Worm (Caenorhabditis elegans) whole organism, L2 larva: ENCODE results near the gene F44E5.1.

Experiments used
- C34F6.9 ChIP-seq: fragments of 150-350 bp; optimal IDR thresholded peaks from 2 replicates; lab custom pipeline; 2014; ENCODE audit warnings: missing biosample characterization, missing genetic modification characterization
- F13H6.1 ChIP-seq: sonication (generic microtip); optimal IDR thresholded peaks from 2 replicates; lab custom pipeline; 2016; ENCODE audit warnings: missing genetic modification characterization, missing compliant biosample characterization
- R02D3.7 ChIP-seq: fragments of 150-350 bp; optimal IDR thresholded peaks from 2 replicates; lab custom pipeline; 2014; ENCODE audit warnings: missing biosample characterization, missing genetic modification characterization
- Y55F3AM.14 ChIP-seq: fragments of 200-800 bp; sonication (Bioruptor generic); optimal IDR thresholded peaks from 2 replicates; lab custom pipeline; 2018; ENCODE audit warnings: mild to moderate bottlenecking, missing genetic modification characterization, missing compliant biosample characterization
- ZK546.5 ChIP-seq: sonication (generic microtip); optimal IDR thresholded peaks from 2 replicates; lab custom pipeline; 2017; ENCODE audit warnings: missing biosample characterization, missing genetic modification characterization
- alr-1 ChIP-seq: fragments of 150-350 bp; optimal IDR thresholded peaks from 2 replicates; lab custom pipeline; 2014; ENCODE audit warnings: missing biosample characterization, missing genetic modification characterization
- aly-2 ChIP-seq: fragments of 150-350 bp; optimal IDR thresholded peaks from 2 replicates; lab custom pipeline; 2014; ENCODE audit warnings: missing biosample characterization, missing genetic modification characterization
- ama-1 ChIP-seq: fragments of 150-350 bp; optimal IDR thresholded peaks from 2 replicates; lab custom pipeline; 2018; ENCODE audit warnings: inconsistent platforms
- blmp-1 ChIP-seq: sonication (generic microtip); optimal IDR thresholded peaks from 2 replicates; lab custom pipeline; 2017; ENCODE audit warnings: missing genetic modification characterization, mild to moderate bottlenecking, missing compliant biosample characterization, antibody characterized with exemption, moderate library complexity; ENCODE audit not compliant: insufficient read depth
- ceh-16 ChIP-seq: fragments of 150-350 bp; optimal IDR thresholded peaks from 2 replicates; lab custom pipeline; 2014; ENCODE audit warnings: missing biosample characterization, missing genetic modification characterization
- ceh-82 ChIP-seq: fragments of 150-350 bp; optimal IDR thresholded peaks from 2 replicates; lab custom pipeline; 2014; ENCODE audit warnings: missing biosample characterization, missing genetic modification characterization
- crh-2 ChIP-seq: sonication (generic microtip); optimal IDR thresholded peaks from 2 replicates; lab custom pipeline; 2017; ENCODE audit warnings: missing biosample characterization, missing genetic modification characterization
- dmd-4 ChIP-seq: sonication (generic microtip); optimal IDR thresholded peaks from 2 replicates; lab custom pipeline; 2017; ENCODE audit warnings: missing biosample characterization, missing genetic modification characterization
- egl-27 ChIP-seq: sonication (generic microtip); optimal IDR thresholded peaks from 3 replicates; lab custom pipeline; 2017; ENCODE audit warnings: missing biosample characterization, missing genetic modification reagents, missing genetic modification characterization
- elt-1 ChIP-seq: fragments of 150-350 bp; optimal IDR thresholded peaks from 2 replicates; lab custom pipeline; 2014; ENCODE audit warnings: missing biosample characterization, missing genetic modification characterization
- elt-3 ChIP-seq: sonication (generic microtip); optimal IDR thresholded peaks from 2 replicates; lab custom pipeline; 2017; ENCODE audit warnings: missing biosample characterization, missing genetic modification characterization
- fos-1 ChIP-seq: fragments of 150-350 bp; optimal IDR thresholded peaks from 2 replicates; lab custom pipeline; 2014; ENCODE audit warnings: missing biosample characterization, missing genetic modification characterization
- gmeb-1 ChIP-seq: fragments of 150-350 bp; optimal IDR thresholded peaks from 2 replicates; lab custom pipeline; 2014; ENCODE audit warnings: missing biosample characterization, missing genetic modification characterization
- lin-11 ChIP-seq: fragments of 150-350 bp; sonication (generic microtip); optimal IDR thresholded peaks from 2 replicates; lab custom pipeline; 2014; ENCODE audit warnings: missing biosample characterization, missing genetic modification characterization, inconsistent platforms, mixed read lengths
- lin-13 ChIP-seq: fragments of 150-350 bp; optimal IDR thresholded peaks from 2 replicates; lab custom pipeline; 2014; ENCODE audit warnings: missing biosample characterization, missing genetic modification reagents, missing genetic modification characterization
- lin-39 ChIP-seq: fragments of 150-350 bp; optimal IDR thresholded peaks from 2 replicates; lab custom pipeline; 2014; ENCODE audit warnings: missing biosample characterization, missing genetic modification reagents, missing genetic modification characterization
- lsy-2 ChIP-seq, 2 experiments: fragments of 150-350 bp in 1 of 2; sonication (generic microtip) in 1 of 2; optimal IDR thresholded peaks; 2 replicates each; lab custom pipeline; 2014 to 2017; ENCODE audit warnings: missing biosample characterization in 2 of 2, missing genetic modification characterization in 2 of 2
- mab-5 ChIP-seq: fragments of 150-350 bp; optimal IDR thresholded peaks from 2 replicates; lab custom pipeline; 2014; ENCODE audit warnings: missing biosample characterization, missing genetic modification characterization
- mbf-1 ChIP-seq: sonication (generic microtip); optimal IDR thresholded peaks from 2 replicates; lab custom pipeline; 2017; ENCODE audit warnings: missing biosample characterization, missing genetic modification characterization
- mdl-1 ChIP-seq, 2 experiments: fragments of 150-350 bp in 1 of 2; sonication (generic microtip) in 1 of 2; optimal IDR thresholded peaks; 2 replicates each; lab custom pipeline; 2017; ENCODE audit warnings: missing biosample characterization in 2 of 2, missing genetic modification characterization in 2 of 2
- nhr-10 ChIP-seq: sonication (generic microtip); optimal IDR thresholded peaks from 2 replicates; lab custom pipeline; 2017; ENCODE audit warnings: missing biosample characterization, missing genetic modification characterization
- nhr-11 ChIP-seq: fragments of 150-350 bp; optimal IDR thresholded peaks from 2 replicates; lab custom pipeline; 2014; ENCODE audit warnings: missing biosample characterization, missing genetic modification characterization
- nhr-12 ChIP-seq: fragments of 150-350 bp; optimal IDR thresholded peaks from 2 replicates; lab custom pipeline; 2014; ENCODE audit warnings: missing biosample characterization, missing genetic modification characterization
- nhr-129 ChIP-seq: fragments of 150-350 bp; optimal IDR thresholded peaks from 2 replicates; lab custom pipeline; 2014; ENCODE audit warnings: missing biosample characterization, missing genetic modification characterization
- nhr-21 ChIP-seq: fragments of 150-350 bp; optimal IDR thresholded peaks from 2 replicates; lab custom pipeline; 2014; ENCODE audit warnings: missing biosample characterization, missing genetic modification characterization
- nhr-23 ChIP-seq: fragments of 150-350 bp; optimal IDR thresholded peaks from 2 replicates; lab custom pipeline; 2014; ENCODE audit warnings: missing biosample characterization, missing genetic modification reagents, missing genetic modification characterization
- nhr-237 ChIP-seq: fragments of 150-350 bp; optimal IDR thresholded peaks from 2 replicates; lab custom pipeline; 2014; ENCODE audit warnings: missing biosample characterization, missing genetic modification characterization
- nhr-25 ChIP-seq: fragments of 150-350 bp; sonication (generic microtip); optimal IDR thresholded peaks from 3 replicates; lab custom pipeline; 2014; ENCODE audit warnings: missing biosample characterization, missing genetic modification characterization
- nhr-6 ChIP-seq: fragments of 150-350 bp; optimal IDR thresholded peaks from 2 replicates; lab custom pipeline; 2014; ENCODE audit warnings: missing biosample characterization, missing genetic modification characterization
- nhr-77 ChIP-seq: fragments of 150-350 bp; optimal IDR thresholded peaks from 2 replicates; lab custom pipeline; 2014; ENCODE audit warnings: missing biosample characterization, missing genetic modification characterization
- peb-1 ChIP-seq: fragments of 150-350 bp; optimal IDR thresholded peaks from 2 replicates; lab custom pipeline; 2014; ENCODE audit warnings: missing biosample characterization, missing genetic modification characterization
- sem-4 ChIP-seq: fragments of 150-350 bp; optimal IDR thresholded peaks from 2 replicates; lab custom pipeline; 2014; ENCODE audit warnings: missing biosample characterization, missing genetic modification reagents, missing genetic modification characterization
- skn-1 ChIP-seq: sonication (generic microtip); optimal IDR thresholded peaks from 2 replicates; lab custom pipeline; 2017; ENCODE audit warnings: missing biosample characterization, missing genetic modification characterization
- sma-3 ChIP-seq: sonication (generic microtip); optimal IDR thresholded peaks from 2 replicates; lab custom pipeline; 2016; ENCODE audit warnings: missing genetic modification reagents, missing genetic modification characterization, missing compliant biosample characterization
- sma-9 ChIP-seq, 2 experiments: fragments of 150-350 bp in 1 of 2; sonication (generic microtip) in 1 of 2; optimal IDR thresholded peaks; 2 replicates each; lab custom pipeline; 2014 to 2016; ENCODE audit warnings: missing genetic modification characterization in 2 of 2, mild to moderate bottlenecking in 1 of 2, missing biosample characterization in 1 of 2, missing compliant biosample characterization in 1 of 2, missing genetic modification reagents in 1 of 2, moderate library complexity in 1 of 2
- snpc-4 ChIP-seq: fragments of 150-350 bp; optimal IDR thresholded peaks from 2 replicates; lab custom pipeline; 2014; ENCODE audit warnings: missing biosample characterization, missing genetic modification characterization
- unc-39 ChIP-seq: fragments of 150-350 bp; optimal IDR thresholded peaks from 2 replicates; lab custom pipeline; 2014; ENCODE audit warnings: missing biosample characterization, missing genetic modification characterization
- unc-55 ChIP-seq: fragments of 150-350 bp; sonication (generic microtip); optimal IDR thresholded peaks from 3 replicates; lab custom pipeline; 2014; ENCODE audit warnings: missing biosample characterization, missing genetic modification reagents, missing genetic modification characterization
- unc-62 ChIP-seq: fragments of 150-350 bp; optimal IDR thresholded peaks from 2 replicates; lab custom pipeline; 2014; ENCODE audit warnings: missing biosample characterization, missing genetic modification reagents, missing genetic modification characterization
- zag-1 ChIP-seq: fragments of 150-350 bp; optimal IDR thresholded peaks from 2 replicates; lab custom pipeline; 2014; ENCODE audit warnings: missing biosample characterization, missing genetic modification characterization
- ztf-1 ChIP-seq: fragments of 200-800 bp; sonication (Bioruptor generic); conservative IDR thresholded peaks from 2 replicates; pipeline ENCODE4 v1.3.6; 2022; ENCODE audit warnings: missing genetic modification characterization, missing compliant biosample characterization
- ztf-11 ChIP-seq: sonication (generic microtip); optimal IDR thresholded peaks from 2 replicates; lab custom pipeline; 2017; ENCODE audit warnings: missing biosample characterization, missing genetic modification characterization
- ztf-4 ChIP-seq: fragments of 150-350 bp; optimal IDR thresholded peaks from 2 replicates; lab custom pipeline; 2014; ENCODE audit warnings: missing biosample characterization, missing genetic modification characterization

F44E5.1 gene

ce11 chrII:11733850-11734249 lies 40.5 kb downstream of the F44E5.1 start:
- TF ChIP-seq nhr-11 (tag; lab: Kevin White, UChicago) (no peak), elt-1 (tag; lab: Kevin White, UChicago) (peak; percentile 11)

ce11 chrII:11732513-11732912 lies 41.8 kb downstream of the F44E5.1 start, which contains the start of gene F13D12.8:
Gene F13D12.8 (minus strand): TSS chrII:11732594.
- TF ChIP-seq fos-1 (tag; lab: Kevin White, UChicago) = no peak
- peak; percentile 1 for TF ChIP-seq unc-55 (GFP tag; lab: Kevin White, UChicago)
- TF ChIP-seq snpc-4 (tag; lab: Kevin White, UChicago) = peak; percentile 37
- no peak for TF ChIP-seq lin-11 (tag; lab: Kevin White, UChicago)
- no peak for TF ChIP-seq ceh-82
- TF ChIP-seq lsy-2 (tag; optimal IDR thresholded peaks at IDR 0.05; lab: Kevin White, UChicago) = peak in 1 of 2 experiments; percentile 1
- no peak for TF ChIP-seq C34F6.9 (tag; lab: Kevin White, UChicago)
- no peak for TF ChIP-seq nhr-21 (tag; lab: Kevin White, UChicago)

- TF ChIP-seq mdl-1 (tag; optimal IDR thresholded peaks at IDR 0.05; lab: Kevin White, UChicago) (no peak), ZK546.5 (no peak), blmp-1 (tag; lab: Kevin White, UChicago) (no peak), R02D3.7 (tag; lab: Kevin White, UChicago) (no peak), unc-62 (GFP tag; lab: Kevin White, UChicago) (no peak), Y55F3AM.14 (GFP tag; lab: Kevin White, UChicago) (no peak), lin-13 (GFP tag; lab: Kevin White, UChicago) (peak; percentile 49), sma-9 (GFP tag; optimal IDR thresholded peaks at IDR 0.05; lab: Kevin White, UChicago) (no peak), sma-9 (tag; optimal IDR thresholded peaks at IDR 0.05; lab: Kevin White, UChicago) (no peak), nhr-23 (tag; lab: Kevin White, UChicago) (no peak), nhr-21 (tag; lab: Kevin White, UChicago) (peak; percentile 1), gmeb-1 (tag; lab: Kevin White, UChicago) (no peak), crh-2 (peak; percentile 46), nhr-25 (no peak), nhr-237 (tag; lab: Kevin White, UChicago) (no peak), dmd-4 (no peak), ztf-4 (no peak), unc-55 (GFP tag; lab: Kevin White, UChicago) (no peak), ama-1 (lab: Kevin White, UChicago) (no peak), sem-4 (tag; lab: Kevin White, UChicago) (no peak), mab-5 (tag; lab: Kevin White, UChicago) (no peak), skn-1 (no peak), aly-2 (tag; lab: Kevin White, UChicago) (no peak), ztf-11 (tag; lab: Kevin White, UChicago) (no peak), lin-39 (tag; lab: Kevin White, UChicago) (no peak), nhr-11 (tag; lab: Kevin White, UChicago) (no peak), snpc-4 (tag; lab: Kevin White, UChicago) (no peak), elt-3 (no peak), ceh-16 (tag; lab: Kevin White, UChicago) (no peak), nhr-129 (tag; lab: Kevin White, UChicago) (peak; percentile 52), peb-1 (tag; lab: Kevin White, UChicago) (no peak), egl-27 (no peak), zag-1 (tag; lab: Kevin White, UChicago) (no peak), sma-3 (GFP tag; lab: Kevin White, UChicago) (peak; percentile 7), unc-39 (no peak), elt-1 (tag; lab: Kevin White, UChicago) (no peak), nhr-12 (no peak), nhr-6 (tag; lab: Kevin White, UChicago) (no peak), ceh-82 (no peak), mbf-1 (tag; lab: Kevin White, UChicago) (no peak), nhr-10 (tag; lab: Kevin White, UChicago) (no peak), lin-11 (tag; lab: Kevin White, UChicago) (no peak), lsy-2 (tag; optimal IDR thresholded peaks at IDR 0.05; lab: Kevin White, UChicago) (peak in 1 of 2 experiments; percentile 16), alr-1 (no peak), fos-1 (tag; lab: Kevin White, UChicago) (no peak), ztf-1 (no peak), C34F6.9 (tag; lab: Kevin White, UChicago) (no peak), F13H6.1 (peak; percentile 26), nhr-77 (no peak)
- TF ChIP-seq, all 48 proteins: peak for 7
These were observed 43.1 kb downstream of the F44E5.1 start for ce11 chrII:11731174-11731724.
